Worm (Caenorhabditis elegans) whole organism, midembryonic: ENCODE measurements around the gene srz-64.

Source experiments
- T22C8.4 ChIP-seq: fragments of 200-800 bp; sonication (Bioruptor generic); IDR thresholded peaks from 2 replicates; pipeline ENCODE4 v1.3.6; 2022; ENCODE audit warnings: missing genetic modification characterization, missing compliant biosample characterization
- cog-1 ChIP-seq: sonication (generic microtip); optimal IDR thresholded peaks from 2 replicates; lab custom pipeline; 2016; ENCODE audit warnings: missing genetic modification characterization, missing compliant biosample characterization
- flt-1 ChIP-seq: fragments of 200-800 bp; sonication (Bioruptor generic); IDR thresholded peaks from 2 replicates; pipeline ENCODE4 v1.3.6; 2022; ENCODE audit warnings: missing genetic modification characterization, missing compliant biosample characterization
- klf-2 ChIP-seq: fragments of 200-800 bp; sonication (Bioruptor generic); conservative IDR thresholded peaks from 2 replicates; pipeline ENCODE4 v1.3.6; 2022; ENCODE audit warnings: missing genetic modification reagents, missing genetic modification characterization, missing compliant biosample characterization
- med-1 ChIP-seq: sonication (generic microtip); optimal IDR thresholded peaks from 2 replicates; lab custom pipeline; 2017; ENCODE audit warnings: missing genetic modification characterization, mild to moderate bottlenecking, missing compliant biosample characterization, antibody characterized with exemption, missing genetic modification reagents; ENCODE audit not compliant: insufficient read depth
- ref-1 ChIP-seq: fragments of 200-800 bp; sonication (Bioruptor generic); conservative IDR thresholded peaks from 2 replicates; pipeline ENCODE4 v1.3.6; 2022; ENCODE audit warnings: missing genetic modification reagents, missing genetic modification characterization, missing compliant biosample characterization
- tab-1 ChIP-seq: fragments of 200-800 bp; sonication (Bioruptor generic); IDR thresholded peaks from 2 replicates; pipeline ENCODE4 v1.3.6; 2022; ENCODE audit warnings: missing genetic modification characterization, missing compliant biosample characterization

ce11 chrII:1338196-1338595 lies 45.1 kb upstream of the srz-64 start:
- TF ChIP-seq klf-2 (GFP tag; lab: Robert Waterston, UW) (no peak), med-1 (GFP tag; lab: Kevin White, UChicago) (no peak), tab-1 (GFP tag; lab: Robert Waterston, UW) (0 out of 2 replicates have a peak, but pooled peaks have one; percentile 57), ref-1 (no peak), T22C8.4 (GFP tag; lab: Robert Waterston, UW) (no peak), flt-1 (no peak), cog-1 (tag; lab: Kevin White, UChicago) (no peak)
